Worm (Caenorhabditis elegans): ENCODE results near the gene neg-1.

ce11 chrV:4370515-4370914 lies 4.2 kb downstream of the neg-1 start:
- no peak for TF ChIP-seq nhr-25 (tag; optimal IDR thresholded peaks at IDR 0.05)
- no peak for TF ChIP-seq sea-2 (GFP tag; optimal IDR thresholded peaks at IDR 0.05)
- no peak for TF ChIP-seq nhr-76 (tag; optimal IDR thresholded peaks at IDR 0.05)
- no peak for TF ChIP-seq fkh-10 (GFP tag; optimal IDR thresholded peaks at IDR 0.05)
- no peak for TF ChIP-seq nhr-237 (tag; optimal IDR thresholded peaks at IDR 0.05)
- no peak for TF ChIP-seq mdl-1 (tag; optimal IDR thresholded peaks at IDR 0.05)
